Fruit fly (Drosophila melanogaster): ENCODE measurements around the gene sn.
A peak's percentile ranks its signal among the peaks of the same experiment; 100 is the strongest.

sn gene

dm6 chrX:7978027-7978426 is 14.2 kb downstream of the sn start:
- no peak for TF ChIP-seq CG10348 (GFP tag; IDR thresholded peaks at IDR 0.05)
- peak; percentile 39 for TF ChIP-seq CG9948 (tag; optimal IDR thresholded peaks at IDR 0.05)
- peak; percentile 16 for TF ChIP-seq Snoo (tag; optimal IDR thresholded peaks at IDR 0.05)
- TF ChIP-seq gl (tag; optimal IDR thresholded peaks at IDR 0.05), result no peak
- peak; percentile 50 for TF ChIP-seq CG15710 (tag; optimal IDR thresholded peaks at IDR 0.05)
- peak; percentile 32; the same call in 2 of the 3 replicates for TF ChIP-seq CG4496 (GFP tag; IDR thresholded peaks at IDR 0.05)
- peak; percentile 13 for TF ChIP-seq Pif1B (GFP tag; optimal IDR thresholded peaks at IDR 0.05)
- 0 out of 2 replicates have a peak, but pooled peaks have one; percentile 22 for TF ChIP-seq CG32121 (GFP tag; IDR thresholded peaks at IDR 0.05)
- TF ChIP-seq Pif1A (GFP tag; optimal IDR thresholded peaks at IDR 0.05), result peak; percentile 51
- no peak for TF ChIP-seq CG13204 (GFP tag; optimal IDR thresholded peaks at IDR 0.05)
- TF ChIP-seq CG8159 (tag; optimal IDR thresholded peaks at IDR 0.05), result peak; percentile 40
- peak; percentile 62 for TF ChIP-seq CG14655 (GFP tag; optimal IDR thresholded peaks at IDR 0.05)
- no peak for TF ChIP-seq EcR (GFP tag; optimal IDR thresholded peaks at IDR 0.05)
- no peak for TF ChIP-seq fd96Ca (GFP tag; IDR thresholded peaks at IDR 0.05)
- no peak for TF ChIP-seq Ets98B (GFP tag; IDR thresholded peaks at IDR 0.05)
- no peak for TF ChIP-seq rn (GFP tag; IDR thresholded peaks at IDR 0.05)
- TF ChIP-seq CG12605 (GFP tag; IDR thresholded peaks at IDR 0.05), result no peak
- peak; percentile 61 for TF ChIP-seq CG8301 (tag; optimal IDR thresholded peaks at IDR 0.05)
- peak; percentile 12 for TF ChIP-seq CG17806 (tag; optimal IDR thresholded peaks at IDR 0.05)
- no peak for TF ChIP-seq D1 (tag; optimal IDR thresholded peaks at IDR 0.05)
- peak; percentile 30 for TF ChIP-seq CG34367 (tag; optimal IDR thresholded peaks at IDR 0.05)

dm6 chrX:7979202-7979601 is 15.4 kb downstream of the sn start:
- TF ChIP-seq D1 (tag; optimal IDR thresholded peaks at IDR 0.05) (no peak), CG8159 (tag; optimal IDR thresholded peaks at IDR 0.05) (peak; percentile 60), Snoo (tag; optimal IDR thresholded peaks at IDR 0.05) (no peak), Pif1B (GFP tag; optimal IDR thresholded peaks at IDR 0.05) (peak; percentile 2), rn (GFP tag; IDR thresholded peaks at IDR 0.05) (no peak), CG8301 (tag; optimal IDR thresholded peaks at IDR 0.05) (peak; percentile 36), CG13204 (GFP tag; optimal IDR thresholded peaks at IDR 0.05) (no peak), CG9948 (tag; optimal IDR thresholded peaks at IDR 0.05) (peak; percentile 46), CG10348 (GFP tag; IDR thresholded peaks at IDR 0.05) (no peak), CG34367 (tag; optimal IDR thresholded peaks at IDR 0.05) (peak; percentile 43), CG15710 (tag; optimal IDR thresholded peaks at IDR 0.05) (peak; percentile 36), EcR (GFP tag; optimal IDR thresholded peaks at IDR 0.05) (no peak), CG12605 (GFP tag; IDR thresholded peaks at IDR 0.05) (no peak), Ets98B (GFP tag; IDR thresholded peaks at IDR 0.05) (no peak), Pif1A (GFP tag; optimal IDR thresholded peaks at IDR 0.05) (peak; percentile 26), CG17806 (tag; optimal IDR thresholded peaks at IDR 0.05) (peak; percentile 52), CG14655 (GFP tag; optimal IDR thresholded peaks at IDR 0.05) (peak; percentile 58)

- TF ChIP-seq CG17806 (tag; optimal IDR thresholded peaks at IDR 0.05), result peak; percentile 40
- peak; percentile 12 for TF ChIP-seq CG34367 (tag; optimal IDR thresholded peaks at IDR 0.05)
- TF ChIP-seq CG32121 (GFP tag; IDR thresholded peaks at IDR 0.05), result 0 out of 2 replicates have a peak, but pooled peaks have one; percentile 35
- peak; percentile 63 for TF ChIP-seq CG8159 (tag; optimal IDR thresholded peaks at IDR 0.05)
- TF ChIP-seq CG14655 (GFP tag; optimal IDR thresholded peaks at IDR 0.05), result no peak
- TF ChIP-seq CG8301 (tag; optimal IDR thresholded peaks at IDR 0.05), result no peak
- no peak for TF ChIP-seq CG4496 (GFP tag; IDR thresholded peaks at IDR 0.05)
- TF ChIP-seq CG12605 (GFP tag; IDR thresholded peaks at IDR 0.05), result peak; percentile 41; the same call in 1 of the 2 replicates
- no peak for TF ChIP-seq D1 (tag; optimal IDR thresholded peaks at IDR 0.05)
- no peak for TF ChIP-seq rn (GFP tag; IDR thresholded peaks at IDR 0.05)
- peak; percentile 33 for TF ChIP-seq CG9948 (tag; optimal IDR thresholded peaks at IDR 0.05)
- TF ChIP-seq Ets98B (GFP tag; IDR thresholded peaks at IDR 0.05), result no peak
- no peak for TF ChIP-seq fd96Ca (GFP tag; IDR thresholded peaks at IDR 0.05)
- TF ChIP-seq Pif1A (GFP tag; optimal IDR thresholded peaks at IDR 0.05), result peak; percentile 9
- TF ChIP-seq EcR (GFP tag; optimal IDR thresholded peaks at IDR 0.05), result no peak
- TF ChIP-seq CG15710 (tag; optimal IDR thresholded peaks at IDR 0.05), result peak; percentile 48
- peak; percentile 68 for TF ChIP-seq CG13204 (GFP tag; optimal IDR thresholded peaks at IDR 0.05)
- peak; percentile 29 for TF ChIP-seq Pif1B (GFP tag; optimal IDR thresholded peaks at IDR 0.05)
- TF ChIP-seq CG10348 (GFP tag; IDR thresholded peaks at IDR 0.05), result no peak
- no peak for TF ChIP-seq Snoo (tag; optimal IDR thresholded peaks at IDR 0.05)
- no peak for TF ChIP-seq gl (tag; optimal IDR thresholded peaks at IDR 0.05)
These were observed 17.0 kb downstream of the sn start for dm6 chrX:7980786-7981185.

dm6 chrX:7986551-7986950 is 22.7 kb downstream of the sn start:
- no peak for TF ChIP-seq CG17806 (tag; optimal IDR thresholded peaks at IDR 0.05)
- TF ChIP-seq fd96Ca (GFP tag; IDR thresholded peaks at IDR 0.05), result no peak
- no peak for TF ChIP-seq CG10348 (GFP tag; IDR thresholded peaks at IDR 0.05)
- TF ChIP-seq gl (tag; optimal IDR thresholded peaks at IDR 0.05), result no peak
- no peak for TF ChIP-seq CG9948 (tag; optimal IDR thresholded peaks at IDR 0.05)
- no peak for TF ChIP-seq Ets98B (GFP tag; IDR thresholded peaks at IDR 0.05)
- no peak for TF ChIP-seq CG14655 (GFP tag; optimal IDR thresholded peaks at IDR 0.05)
- TF ChIP-seq CG12605 (GFP tag; IDR thresholded peaks at IDR 0.05), result no peak
- TF ChIP-seq CG13204 (GFP tag; optimal IDR thresholded peaks at IDR 0.05), result no peak
- no peak for TF ChIP-seq Snoo (tag; optimal IDR thresholded peaks at IDR 0.05)
- no peak for TF ChIP-seq CG4496 (GFP tag; IDR thresholded peaks at IDR 0.05)
- no peak for TF ChIP-seq CG8159 (tag; optimal IDR thresholded peaks at IDR 0.05)
- TF ChIP-seq CG34367 (tag; optimal IDR thresholded peaks at IDR 0.05), result no peak
- no peak for TF ChIP-seq Pif1B (GFP tag; optimal IDR thresholded peaks at IDR 0.05)
- TF ChIP-seq D1 (tag; optimal IDR thresholded peaks at IDR 0.05), result no peak
- TF ChIP-seq EcR (GFP tag; optimal IDR thresholded peaks at IDR 0.05), result no peak
- TF ChIP-seq rn (GFP tag; IDR thresholded peaks at IDR 0.05), result no peak

dm6 chrX:7995171-7995747 is 31.4 kb downstream of the sn start, which contains the start of gene Tbh:
TSS of gene Tbh (plus strand) at chrX:7995697.
- TF ChIP-seq CG34367 (tag; optimal IDR thresholded peaks at IDR 0.05) (no peak), rn (GFP tag; IDR thresholded peaks at IDR 0.05) (no peak), CG8301 (tag; optimal IDR thresholded peaks at IDR 0.05) (no peak), CG12605 (GFP tag; IDR thresholded peaks at IDR 0.05) (no peak), EcR (GFP tag; optimal IDR thresholded peaks at IDR 0.05) (no peak), Pif1B (GFP tag; optimal IDR thresholded peaks at IDR 0.05) (peak; percentile 35), gl (tag; optimal IDR thresholded peaks at IDR 0.05) (no peak), D1 (tag; optimal IDR thresholded peaks at IDR 0.05) (no peak), CG14655 (GFP tag; optimal IDR thresholded peaks at IDR 0.05) (peak; percentile 41), CG10348 (GFP tag; IDR thresholded peaks at IDR 0.05) (no peak), CG32121 (GFP tag; IDR thresholded peaks at IDR 0.05) (peak; percentile 31; the same call in 1 of the 2 replicates), CG9948 (tag; optimal IDR thresholded peaks at IDR 0.05) (no peak), CG13204 (GFP tag; optimal IDR thresholded peaks at IDR 0.05) (no peak), Snoo (tag; optimal IDR thresholded peaks at IDR 0.05) (no peak), CG8159 (tag; optimal IDR thresholded peaks at IDR 0.05) (peak; percentile 29), CG17806 (tag; optimal IDR thresholded peaks at IDR 0.05) (no peak), CG15710 (tag; optimal IDR thresholded peaks at IDR 0.05) (peak; percentile 3), Pif1A (GFP tag; optimal IDR thresholded peaks at IDR 0.05) (no peak), Ets98B (GFP tag; IDR thresholded peaks at IDR 0.05) (no peak), CG4496 (GFP tag; IDR thresholded peaks at IDR 0.05) (peak; percentile 45; the same call in 1 of the 3 replicates), fd96Ca (GFP tag; IDR thresholded peaks at IDR 0.05) (0 out of 3 replicates have a peak, but pooled peaks have one; percentile 9)

Measured in whole organism, pupa.